Worm (Caenorhabditis elegans) whole organism, L4 larva: ENCODE data around the gene chil-22.
"Not testable (repeated sequence)": the region's sequence is repeated elsewhere in the genome, so short reads cannot be mapped to it uniquely, and the experiment has no call there.

Experiments used
- ZK337.2 ChIP-seq: fragments of 200-800 bp; sonication (Bioruptor generic); IDR thresholded peaks from 2 replicates; pipeline ENCODE4 v1.3.6; 2022; ENCODE audit warnings: missing genetic modification reagents, missing genetic modification characterization, missing compliant biosample characterization
- ama-1 ChIP-seq: fragments of 150-350 bp; optimal IDR thresholded peaks from 2 replicates; lab custom pipeline; 2014; ENCODE audit warnings: inconsistent platforms, mixed read lengths
- daf-16 ChIP-seq, 3 experiments: sonication (generic microtip); optimal IDR thresholded peaks; 2 replicates each; lab custom pipeline; 2016 to 2017; ENCODE audit warnings: missing genetic modification characterization in 3 of 3, missing genetic modification reagents in 3 of 3, mild to moderate bottlenecking in 2 of 3, missing compliant biosample characterization in 2 of 3, missing biosample characterization in 1 of 3, moderate library complexity in 1 of 3
- fkh-10 ChIP-seq: fragments of 150-350 bp; optimal IDR thresholded peaks from 2 replicates; lab custom pipeline; 2014; ENCODE audit warnings: missing biosample characterization, missing genetic modification reagents, missing genetic modification characterization
- nhr-237 ChIP-seq: sonication (generic microtip); optimal IDR thresholded peaks from 2 replicates; lab custom pipeline; 2017; ENCODE audit warnings: missing biosample characterization, missing genetic modification characterization
- nhr-25 ChIP-seq: sonication (generic microtip); optimal IDR thresholded peaks from 2 replicates; lab custom pipeline; 2017; ENCODE audit warnings: missing genetic modification characterization, mild to moderate bottlenecking, missing compliant biosample characterization, antibody characterized with exemption, moderate library complexity, borderline replicate concordance; ENCODE audit not compliant: insufficient read depth
- nhr-6 ChIP-seq: fragments of 150-350 bp; optimal IDR thresholded peaks from 2 replicates; lab custom pipeline; 2014; ENCODE audit warnings: missing biosample characterization, missing genetic modification characterization
- pha-4 ChIP-seq, 2 experiments: fragments of 150-350 bp in 1 of 2; fragments of 200-800 bp in 1 of 2; sonication (Bioruptor generic) in 1 of 2; IDR thresholded peaks in 1 of 2; optimal IDR thresholded peaks in 1 of 2; 2 replicates each; pipeline versions ENCODE4 v1.3.6 to Lab custom; 2014 to 2022; ENCODE audit warnings: missing genetic modification characterization in 2 of 2, missing genetic modification reagents in 2 of 2, missing biosample characterization in 1 of 2, missing compliant biosample characterization in 1 of 2
- skn-1 ChIP-seq: fragments of 150-350 bp; optimal IDR thresholded peaks from 2 replicates; lab custom pipeline; 2014; ENCODE audit warnings: missing biosample characterization, missing genetic modification characterization
- unc-39 ChIP-seq: sonication (generic microtip); optimal IDR thresholded peaks from 2 replicates; lab custom pipeline; 2017; ENCODE audit warnings: missing biosample characterization, missing genetic modification characterization
- unc-62 ChIP-seq, 3 experiments: fragments of 150-350 bp in 1 of 3; sonication (generic microtip); optimal IDR thresholded peaks in 2 of 3; peaks in 1 of 3; 1 replicate in 1 of 3; 2 replicates in 2 of 3; lab custom pipeline; 2014 to 2017; ENCODE audit warnings: missing biosample characterization in 3 of 3, missing genetic modification characterization in 3 of 3, missing genetic modification reagents in 3 of 3, missing genotype in 1 of 3
- ztf-11 ChIP-seq: fragments of 150-350 bp; optimal IDR thresholded peaks from 2 replicates; lab custom pipeline; 2014; ENCODE audit warnings: missing biosample characterization, missing genetic modification characterization
- ztf-7 ChIP-seq: fragments of 150-350 bp; optimal IDR thresholded peaks from 2 replicates; lab custom pipeline; 2014; ENCODE audit warnings: missing biosample characterization, missing genetic modification characterization

ce11 chrII:9459462-9459861 is 6.5 kb downstream of the chil-22 start, which contains the start of gene R09D1.14:
- not testable (repeated sequence) for TF ChIP-seq pha-4 (GFP tag; IDR thresholded peaks at IDR 0.05; lab: Robert Waterston, UW); pha-4 (tag; optimal IDR thresholded peaks at IDR 0.05; lab: Kevin White, UChicago); daf-16 (GFP tag; optimal IDR thresholded peaks at IDR 0.05; lab: Kevin White, UChicago); daf-16 (tag; optimal IDR thresholded peaks at IDR 0.05; lab: Kevin White, UChicago); ama-1 (lab: Kevin White, UChicago); ztf-7 (tag; lab: Kevin White, UChicago); ZK337.2; nhr-6 (tag; lab: Kevin White, UChicago); fkh-10 (GFP tag; lab: Kevin White, UChicago); unc-39 (tag; lab: Kevin White, UChicago); unc-62 (GFP tag; optimal IDR thresholded peaks at IDR 0.05 in 1 of 2; lab: Kevin White, UChicago); unc-62 (tag; optimal IDR thresholded peaks at IDR 0.05; lab: Kevin White, UChicago); nhr-237 (tag; lab: Kevin White, UChicago); nhr-25 (tag; lab: Kevin White, UChicago); skn-1 (tag; lab: Kevin White, UChicago); ztf-11
